ENCODE assay signal across 5 fruit fly cellular contexts in the genomic region with DNA sequence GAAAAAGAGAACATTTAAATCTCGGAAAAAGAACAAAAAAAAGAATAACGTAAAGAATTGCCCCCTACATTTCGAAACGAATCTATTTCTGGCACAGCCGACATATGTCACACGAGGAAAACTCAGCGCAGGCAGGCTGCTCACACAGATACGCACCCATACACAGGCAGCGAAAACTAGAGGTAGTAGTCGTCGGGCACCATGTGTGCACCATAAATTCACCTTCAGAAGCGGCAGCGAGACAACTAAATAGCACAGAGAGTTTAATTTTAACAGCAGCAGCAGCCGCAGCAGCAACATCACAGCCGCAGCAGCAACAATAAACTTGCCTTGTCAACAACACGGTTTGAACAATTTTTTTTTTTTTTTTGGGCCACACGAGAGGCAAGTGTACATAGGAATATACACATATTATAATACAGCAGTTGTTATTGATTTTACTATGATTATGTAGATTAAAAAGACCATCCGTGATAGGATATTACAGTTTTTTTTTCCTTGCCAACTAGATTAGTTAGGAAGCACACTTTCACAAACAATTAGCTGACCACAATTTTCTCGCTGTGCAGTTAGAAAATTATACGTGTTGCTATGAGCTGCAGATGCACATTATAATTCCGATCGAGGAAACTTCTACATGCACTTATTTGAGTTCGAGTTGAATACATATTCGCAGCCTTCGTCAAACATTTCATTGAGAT.
TF ChIP-seq lines count a peak whose summit lies in the region.

No protein-coding gene starts in this region.

- no peak for TF ChIP-seq CTCF in whole organism, embryonic (GFP tag; optimal IDR thresholded peaks at IDR 0.05; lab: Kevin White, UChicago)

TF ChIP-seq in whole organism, adult, 20 proteins besides CTCF, POLR2A, EP300 and RAD21:
- TF ChIP-seq Clk (GFP tag; optimal IDR thresholded peaks at IDR 0.05; lab: Kevin White, UChicago) (no peak), CG33017 (tag; optimal IDR thresholded peaks at IDR 0.05; lab: Kevin White, UChicago) (no peak), Mnt (GFP tag; optimal IDR thresholded peaks at IDR 0.05; lab: Kevin White, UChicago) (peak; percentile 2), tj (GFP tag; optimal IDR thresholded peaks at IDR 0.05; lab: Kevin White, UChicago) (no peak), ovo (GFP tag; optimal IDR thresholded peaks at IDR 0.05; lab: Kevin White, UChicago) (no peak), CG5204 (GFP tag; optimal IDR thresholded peaks at IDR 0.05; lab: Kevin White, UChicago) (no peak)

TF ChIP-seq in whole organism, embryonic, 481 proteins besides CTCF, POLR2A, EP300 and RAD21 (continues in another document):
- TF ChIP-seq cg (GFP tag; optimal IDR thresholded peaks at IDR 0.05; lab: Kevin White, UChicago) = peak; percentile 53
- no peak for TF ChIP-seq CG9215 (GFP tag; IDR thresholded peaks at IDR 0.05; lab: Robert Waterston, UW)
- TF ChIP-seq gem (tag; optimal IDR thresholded peaks at IDR 0.05; lab: Kevin White, UChicago) = peak; percentile 14
- TF ChIP-seq nau (GFP tag; optimal IDR thresholded peaks at IDR 0.05; lab: Kevin White, UChicago) = peak; percentile 86
- no peak for TF ChIP-seq odd (GFP tag; optimal IDR thresholded peaks at IDR 0.05; lab: Kevin White, UChicago)
- peak; percentile 6 for TF ChIP-seq CG18262 (tag; optimal IDR thresholded peaks at IDR 0.05; lab: Kevin White, UChicago)
- peak; percentile 33; the same call in 1 of the 2 replicates for TF ChIP-seq ara (GFP tag; IDR thresholded peaks at IDR 0.05; lab: Robert Waterston, UW)
- peak in 1 of 2 experiments; percentile 6 for TF ChIP-seq bsh (GFP tag; optimal IDR thresholded peaks at IDR 0.05; lab: Kevin White, UChicago)
- no peak for TF ChIP-seq HmgZ (tag; optimal IDR thresholded peaks at IDR 0.05; lab: Kevin White, UChicago)
- TF ChIP-seq CG10274 (GFP tag; optimal IDR thresholded peaks at IDR 0.05; lab: Kevin White, UChicago) = no peak
- TF ChIP-seq twi (tag; optimal IDR thresholded peaks at IDR 0.05; lab: Kevin White, UChicago) = peak; percentile 99
- TF ChIP-seq sens (GFP tag; lab: Kevin White, UChicago) = peak; percentile 77
- no peak for TF ChIP-seq CG8388 (GFP tag; optimal IDR thresholded peaks at IDR 0.05; lab: Kevin White, UChicago)
- peak; percentile 6 for TF ChIP-seq sqz (GFP tag; optimal IDR thresholded peaks at IDR 0.05; lab: Kevin White, UChicago)
- TF ChIP-seq Xrp1 (GFP tag; IDR thresholded peaks at IDR 0.05; lab: Robert Waterston, UW) = 0 out of 2 replicates have a peak, but pooled peaks have one; percentile 17
- TF ChIP-seq chinmo (GFP tag; IDR thresholded peaks at IDR 0.05; lab: Robert Waterston, UW; ENCODE audit: partially characterized antibody) = 0 out of 4 replicates have a peak, but pooled peaks have one; percentile 63
- peak; percentile 33 for TF ChIP-seq CG12769 (tag; optimal IDR thresholded peaks at IDR 0.05; lab: Kevin White, UChicago)
- peak; percentile 46 for TF ChIP-seq Med (GFP tag; lab: Kevin White, UChicago)
- TF ChIP-seq Jarid2 (GFP tag; optimal IDR thresholded peaks at IDR 0.05; lab: Kevin White, UChicago) = no peak

TF ChIP-seq in whole organism, prepupa, 60 proteins besides CTCF, POLR2A, EP300 and RAD21 (continues in another document):
- TF ChIP-seq svp (GFP tag; lab: Kevin White, UChicago) (peak; percentile 18), CG10631 (GFP tag; optimal IDR thresholded peaks at IDR 0.05; lab: Kevin White, UChicago) (no peak), CG4318 (GFP tag; optimal IDR thresholded peaks at IDR 0.05; lab: Kevin White, UChicago) (no peak), achi (GFP tag; optimal IDR thresholded peaks at IDR 0.05; lab: Kevin White, UChicago) (no peak), Eip78C (GFP tag; lab: Kevin White, UChicago) (peak; percentile 60), CG6163 (GFP tag; IDR thresholded peaks at IDR 0.05; lab: Robert Waterston, UW) (no peak), lz (GFP tag; optimal IDR thresholded peaks at IDR 0.05; lab: Kevin White, UChicago) (no peak), pdm3 (GFP tag; optimal IDR thresholded peaks at IDR 0.05; lab: Kevin White, UChicago) (no peak), net (GFP tag; optimal IDR thresholded peaks at IDR 0.05; lab: Kevin White, UChicago) (peak; percentile 52), CG3919 (GFP tag; optimal IDR thresholded peaks at IDR 0.05; lab: Kevin White, UChicago) (no peak), spab (GFP tag; optimal IDR thresholded peaks at IDR 0.05; lab: Kevin White, UChicago) (no peak), CG11294 (GFP tag; IDR thresholded peaks at IDR 0.05; lab: Robert Waterston, UW) (no peak), CG9139 (GFP tag; optimal IDR thresholded peaks at IDR 0.05; lab: Kevin White, UChicago) (no peak), CG1621 (tag; optimal IDR thresholded peaks at IDR 0.05; lab: Kevin White, UChicago) (no peak), cyc (GFP tag; optimal IDR thresholded peaks at IDR 0.05; lab: Kevin White, UChicago) (no peak), CG6276 (GFP tag; optimal IDR thresholded peaks at IDR 0.05; lab: Kevin White, UChicago) (no peak), CG10669 (GFP tag; optimal IDR thresholded peaks at IDR 0.05; lab: Kevin White, UChicago) (no peak), topi (GFP tag; optimal IDR thresholded peaks at IDR 0.05; lab: Kevin White, UChicago) (no peak), fd59A (GFP tag; optimal IDR thresholded peaks at IDR 0.05; lab: Kevin White, UChicago) (no peak), CG31627 (GFP tag; optimal IDR thresholded peaks at IDR 0.05; lab: Kevin White, UChicago) (no peak), CG32006 (GFP tag; optimal IDR thresholded peaks at IDR 0.05; lab: Kevin White, UChicago) (peak; percentile 28), Smox (GFP tag; optimal IDR thresholded peaks at IDR 0.05; lab: Kevin White, UChicago) (no peak)

TF ChIP-seq in whole organism, pupa, 21 proteins besides CTCF, POLR2A, EP300 and RAD21:
- TF ChIP-seq Pif1A (GFP tag; optimal IDR thresholded peaks at IDR 0.05; lab: Kevin White, UChicago) (peak; percentile 23), CG8301 (tag; optimal IDR thresholded peaks at IDR 0.05; lab: Kevin White, UChicago) (no peak)
TF ChIP-seq in whole organism, pupa: peak in this region for 1.

TF ChIP-seq in whole organism, wandering third instar larva, 38 proteins besides CTCF, POLR2A, EP300 and RAD21:
- TF ChIP-seq psq (GFP tag; optimal IDR thresholded peaks at IDR 0.05; lab: Kevin White, UChicago) = no peak
- TF ChIP-seq Dfd (GFP tag; optimal IDR thresholded peaks at IDR 0.05; lab: Kevin White, UChicago) = peak; percentile 87
